Worm (Caenorhabditis elegans): ENCODE measurements around the gene C05C12.4.

ce11 chrIV:11271262-11271661, 23.4 kb upstream of the C05C12.4 start, which contains the start of gene nhr-7:
- TF ChIP-seq ceh-28 (tag; optimal IDR thresholded peaks at IDR 0.05) (no peak), hmg-11 (tag; optimal IDR thresholded peaks at IDR 0.05) (no peak), tbx-2 (tag; optimal IDR thresholded peaks at IDR 0.05) (no peak), snpc-4 (tag; optimal IDR thresholded peaks at IDR 0.05) (no peak), lin-39 (tag; optimal IDR thresholded peaks at IDR 0.05) (no peak), fkh-10 (GFP tag; optimal IDR thresholded peaks at IDR 0.05) (no peak), unc-62 (GFP tag; optimal IDR thresholded peaks at IDR 0.05) (no peak), unc-39 (tag; optimal IDR thresholded peaks at IDR 0.05) (no peak), elt-1 (tag; optimal IDR thresholded peaks at IDR 0.05) (no peak), mdl-1 (tag; optimal IDR thresholded peaks at IDR 0.05) (no peak), fos-1 (tag; optimal IDR thresholded peaks at IDR 0.05) (no peak), aly-2 (tag; optimal IDR thresholded peaks at IDR 0.05) (no peak)

Data from whole organism, L3 larva.